Fruit fly (Drosophila melanogaster): ENCODE measurements around the gene Lip4.

dm6 chr2L:10515553-10516174, 11.7 kb upstream of the Lip4 start:
- no peak for TF ChIP-seq ttk (optimal IDR thresholded peaks at IDR 0.05)
- no peak for TF ChIP-seq psq (optimal IDR thresholded peaks at IDR 0.05)
